Worm (Caenorhabditis elegans): Measurements from ENCODE around the gene cux-7.

cux-7 gene

DNA sequence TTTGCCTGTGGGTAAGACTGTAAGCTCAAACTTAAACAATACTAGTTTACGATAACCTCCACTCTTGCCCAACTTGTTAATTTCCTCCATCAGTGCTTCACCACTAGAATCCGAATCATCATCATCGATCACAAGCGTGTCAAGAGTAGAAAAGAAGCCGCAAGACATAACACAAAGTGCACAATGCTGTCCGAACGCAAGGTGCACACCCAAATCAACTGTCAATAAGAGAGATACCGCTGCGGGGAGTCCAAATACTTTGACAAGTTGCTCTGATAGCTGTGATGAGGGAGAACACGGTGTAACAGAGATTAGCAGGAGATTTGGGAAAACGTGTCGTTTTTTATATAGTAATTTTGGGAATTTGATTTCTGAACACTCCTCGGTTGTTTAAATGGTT is 10.7 kb upstream of the cux-7 start:
- TF ChIP-seq ceh-44 (GFP tag; IDR thresholded peaks at IDR 0.05) (no peak), unc-62 (GFP tag; optimal IDR thresholded peaks at IDR 0.05 in 1 of 2) (peak in 1 of 2 experiments; percentile 88), unc-62 (tag; optimal IDR thresholded peaks at IDR 0.05) (no peak), daf-16 (GFP tag; optimal IDR thresholded peaks at IDR 0.05) (no peak), daf-16 (tag; optimal IDR thresholded peaks at IDR 0.05) (no peak), aha-1 (tag) (peak; percentile 14), Y105C5A.15 (GFP tag; IDR thresholded peaks at IDR 0.05) (no peak)

- TF ChIP-seq unc-62 (GFP tag; optimal IDR thresholded peaks at IDR 0.05 in 1 of 2) (peak in 1 of 2 experiments; percentile 97), unc-62 (tag; optimal IDR thresholded peaks at IDR 0.05) (no peak), vab-7 (GFP tag; IDR thresholded peaks at IDR 0.05) (no peak)
These were observed 10.2 kb upstream of the cux-7 start for ce11 chrIII:7530830-7531229.

DNA sequence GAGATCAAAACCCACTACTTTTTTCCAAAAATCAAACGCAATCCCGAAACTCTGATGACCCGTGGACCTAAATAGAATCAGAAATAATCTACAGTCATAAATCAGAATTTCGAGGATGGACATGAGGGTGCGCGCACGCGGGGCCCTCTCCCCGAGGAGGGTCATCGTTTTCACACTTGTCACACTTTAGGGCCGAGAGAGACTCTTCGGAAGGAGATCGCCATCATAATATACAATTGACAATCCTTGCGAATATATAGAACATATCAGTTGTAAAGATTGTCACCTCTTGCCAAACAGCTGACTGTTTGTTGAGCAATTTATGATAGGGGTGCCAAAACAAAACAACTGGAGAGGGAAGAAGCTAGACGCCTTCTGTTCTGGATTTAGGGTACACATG is 9.5 kb upstream of the cux-7 start:
- TF ChIP-seq F37D6.2 (tag; optimal IDR thresholded peaks at IDR 0.05) (no peak), ztf-7 (tag; optimal IDR thresholded peaks at IDR 0.05) (no peak), lsy-2 (tag; optimal IDR thresholded peaks at IDR 0.05) (no peak), spr-1 (tag; optimal IDR thresholded peaks at IDR 0.05) (no peak), dmd-8 (GFP tag; IDR thresholded peaks at IDR 0.05) (no peak), pha-4 (GFP tag; IDR thresholded peaks at IDR 0.05) (no peak), pha-4 (tag; optimal IDR thresholded peaks at IDR 0.05) (no peak), nhr-25 (tag; optimal IDR thresholded peaks at IDR 0.05; ENCODE audit: borderline replicate concordance, insufficient read depth) (no peak), nhr-28 (tag; optimal IDR thresholded peaks at IDR 0.05) (no peak), ceh-32 (tag; optimal IDR thresholded peaks at IDR 0.05; ENCODE audit: poor library complexity) (no peak), snpc-4 (tag; optimal IDR thresholded peaks at IDR 0.05) (no peak), nhr-111 (GFP tag; optimal IDR thresholded peaks at IDR 0.05) (no peak), D1046.2 (GFP tag; IDR thresholded peaks at IDR 0.05) (no peak), nhr-41 (GFP tag; IDR thresholded peaks at IDR 0.05) (no peak), F10B5.3 (tag; optimal IDR thresholded peaks at IDR 0.05) (no peak), mep-1 (tag; optimal IDR thresholded peaks at IDR 0.05) (no peak), ama-1 (optimal IDR thresholded peaks at IDR 0.05) (no peak), saeg-2 (GFP tag; IDR thresholded peaks at IDR 0.05) (no peak)

DNA sequence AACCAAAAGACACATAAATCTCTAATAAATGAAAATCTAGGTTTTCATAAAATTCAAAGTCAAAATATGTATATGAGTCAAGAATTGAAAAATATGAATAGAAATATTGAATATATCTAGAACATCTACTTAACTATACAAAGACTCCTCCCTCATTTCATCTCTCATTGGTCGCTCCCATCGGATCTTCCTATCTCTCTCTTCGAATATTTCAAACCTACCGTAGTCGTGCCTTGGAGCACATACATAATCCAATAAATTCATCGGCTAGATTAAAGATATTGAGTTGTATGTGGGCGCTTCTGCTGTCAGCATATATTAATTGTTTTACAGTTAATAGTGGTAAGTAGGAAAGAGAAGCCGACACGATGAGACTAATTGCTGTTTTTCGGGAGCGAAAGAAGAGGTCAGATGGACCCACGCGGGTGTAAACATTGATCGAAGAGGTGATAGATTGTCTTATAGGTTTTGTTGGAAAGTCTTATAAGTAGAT is 6.4 kb upstream of the cux-7 start:
- TF ChIP-seq unc-62 (GFP tag; optimal IDR thresholded peaks at IDR 0.05 in 1 of 2): peak in 1 of 2 experiments; percentile 31
- TF ChIP-seq unc-62 (tag; optimal IDR thresholded peaks at IDR 0.05): no peak
- TF ChIP-seq mdl-1 (tag; optimal IDR thresholded peaks at IDR 0.05): no peak
- peak in 1 of 2 experiments; percentile 5 for TF ChIP-seq lsy-2 (tag; optimal IDR thresholded peaks at IDR 0.05)

DNA sequence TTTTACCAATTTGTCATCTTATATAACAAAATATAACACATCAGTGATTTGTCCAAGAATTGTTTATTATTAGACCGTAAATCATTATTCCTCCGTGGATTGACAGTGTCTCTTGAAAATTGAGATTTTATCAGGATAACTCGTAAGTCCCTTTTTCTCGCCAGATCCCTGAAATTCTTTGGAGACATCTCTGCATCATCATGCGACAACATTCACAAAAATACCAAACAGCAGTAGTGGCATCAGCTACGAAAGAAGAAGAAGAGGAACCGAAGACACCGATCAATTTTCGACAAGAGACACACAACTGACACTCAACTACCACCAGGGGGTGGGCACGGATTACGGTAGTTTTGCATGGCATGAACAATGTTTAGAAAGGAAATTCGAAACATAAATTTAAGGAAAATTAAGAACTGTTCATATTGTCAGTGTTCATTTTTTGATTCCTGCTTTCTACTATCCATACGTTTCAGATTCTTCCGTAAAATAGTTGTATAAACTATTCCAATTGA is 4.2 kb upstream of the cux-7 start:
- TF ChIP-seq nhr-237 (tag; optimal IDR thresholded peaks at IDR 0.05) (no peak), lin-29 (GFP tag; IDR thresholded peaks at IDR 0.05) (no peak), lsy-2 (tag; optimal IDR thresholded peaks at IDR 0.05) (peak; percentile 40 to 76), mxl-3 (GFP tag; optimal IDR thresholded peaks at IDR 0.05) (no peak), daf-16 (GFP tag; optimal IDR thresholded peaks at IDR 0.05) (no peak), daf-16 (tag; optimal IDR thresholded peaks at IDR 0.05) (no peak), unc-62 (GFP tag; optimal IDR thresholded peaks at IDR 0.05 in 1 of 2) (peak in 1 of 2 experiments; percentile 74), unc-62 (tag; optimal IDR thresholded peaks at IDR 0.05) (no peak), ztf-7 (tag; optimal IDR thresholded peaks at IDR 0.05) (no peak), pha-4 (GFP tag; IDR thresholded peaks at IDR 0.05) (no peak), pha-4 (tag; optimal IDR thresholded peaks at IDR 0.05) (no peak), hlh-30 (tag; optimal IDR thresholded peaks at IDR 0.05; ENCODE audit: insufficient read depth) (peak; percentile 13), tra-1 (GFP tag; IDR thresholded peaks at IDR 0.05) (no peak)

Data from whole organism, L4 larva.